Fruit fly (Drosophila melanogaster) whole organism, embryonic: Measurements from ENCODE around the gene CG17234.

Experiments used
- ATbp ChIP-seq: fragments of 200-800 bp; sonication (Bioruptor generic); optimal IDR thresholded peaks from 2 replicates; lab custom pipeline; 2017; ENCODE audit warnings: missing biosample characterization, mild to moderate bottlenecking, missing genetic modification characterization, missing genetic modification reagents
- Aef1 ChIP-seq: fragments of 200-800 bp; sonication (Bioruptor generic); IDR thresholded peaks from 3 replicates; pipeline ENCODE4 v1.3.6; 2022; ENCODE audit warnings: missing biosample characterization, missing genetic modification characterization
- Bgb ChIP-seq: fragments of 200-800 bp; sonication (Bioruptor generic); IDR thresholded peaks from 2 replicates; pipeline ENCODE4 v1.3.6; 2022; ENCODE audit warnings: missing biosample characterization, missing genetic modification characterization; ENCODE audit not compliant: partially characterized antibody
- CG10654 ChIP-seq: fragments of 200-800 bp; sonication (Bioruptor generic); optimal IDR thresholded peaks from 2 replicates; lab custom pipeline; 2016; ENCODE audit warnings: missing biosample characterization, missing genetic modification characterization
- CG11085 ChIP-seq: fragments of 200-800 bp; sonication (Bioruptor generic); IDR thresholded peaks from 2 replicates; pipeline ENCODE4 v1.3.6; 2022; ENCODE audit warnings: missing biosample characterization, missing genetic modification characterization
- CG11723 ChIP-seq: fragments of 200-800 bp; sonication (Bioruptor generic); optimal IDR thresholded peaks from 2 replicates; lab custom pipeline; 2017; ENCODE audit warnings: missing biosample characterization, mild to moderate bottlenecking, missing genetic modification characterization
- CG12769 ChIP-seq: fragments of 200-800 bp; sonication (Bioruptor generic); optimal IDR thresholded peaks from 2 replicates; lab custom pipeline; 2019; ENCODE audit warnings: missing biosample characterization, mild to moderate bottlenecking, missing genetic modification characterization, moderate library complexity
- CG16779 ChIP-seq: fragments of 200-800 bp; sonication (Bioruptor generic); IDR thresholded peaks from 2 replicates; pipeline ENCODE4 v1.3.6; 2022; ENCODE audit warnings: missing biosample characterization, missing genetic modification characterization
- CG16813 ChIP-seq: fragments of 200-800 bp; sonication (Bioruptor generic); IDR thresholded peaks from 3 replicates; pipeline ENCODE4 v1.3.6; 2022; ENCODE audit warnings: missing biosample characterization, missing genetic modification characterization; ENCODE audit not compliant: partially characterized antibody
- CG30403 ChIP-seq: fragments of 200-800 bp; sonication (Bioruptor generic); optimal IDR thresholded peaks from 3 replicates; lab custom pipeline; 2016; ENCODE audit warnings: missing biosample characterization, missing genetic modification characterization
- CG31441 ChIP-seq: fragments of 200-800 bp; sonication (Bioruptor generic); IDR thresholded peaks from 2 replicates; pipeline ENCODE4 v1.3.6; 2022; ENCODE audit warnings: missing biosample characterization, missing genetic modification characterization
- CG3726 ChIP-seq: fragments of 200-800 bp; sonication (Bioruptor generic); IDR thresholded peaks from 3 replicates; pipeline ENCODE4, ENCODE4 v1.3.6; 2022; ENCODE audit warnings: missing biosample characterization, missing genetic modification characterization
- CG4617 ChIP-seq: fragments of 200-800 bp; sonication (Bioruptor generic); optimal IDR thresholded peaks from 3 replicates; lab custom pipeline; 2016; ENCODE audit warnings: missing biosample characterization, missing genetic modification characterization, borderline replicate concordance
- CG4730 ChIP-seq: fragments of 200-800 bp; sonication (Bioruptor generic); IDR thresholded peaks from 2 replicates; pipeline ENCODE4 v1.3.6; 2022; ENCODE audit warnings: missing biosample characterization, missing genetic modification characterization
- CG5953 ChIP-seq: fragments of 200-800 bp; sonication (Bioruptor generic); IDR thresholded peaks from 2 replicates; pipeline ENCODE4 v1.3.6; 2022; ENCODE audit warnings: missing biosample characterization, missing genetic modification characterization
- CG6765 ChIP-seq: fragments of 200-800 bp; sonication (Bioruptor generic); optimal IDR thresholded peaks from 3 replicates; lab custom pipeline; 2017; ENCODE audit warnings: missing biosample characterization, mild to moderate bottlenecking, missing genetic modification characterization
- CG7372 ChIP-seq: fragments of 200-800 bp; sonication (Bioruptor generic); IDR thresholded peaks from 2 replicates; pipeline ENCODE4 v1.3.6; 2022; ENCODE audit warnings: missing biosample characterization, missing genetic modification characterization
- CG7839 ChIP-seq: fragments of 200-800 bp; sonication (Bioruptor generic); optimal IDR thresholded peaks from 3 replicates; lab custom pipeline; 2018; ENCODE audit warnings: missing biosample characterization, mild to moderate bottlenecking, missing genetic modification characterization, moderate library complexity
- CG8089 ChIP-seq: fragments of 200-800 bp; sonication (Bioruptor generic); optimal IDR thresholded peaks from 3 replicates; lab custom pipeline; 2016; ENCODE audit warnings: missing biosample characterization, missing genetic modification characterization
- CG9876 ChIP-seq: fragments of 200-800 bp; sonication (Bioruptor generic); optimal IDR thresholded peaks from 2 replicates; lab custom pipeline; 2016; ENCODE audit warnings: missing biosample characterization, missing genetic modification characterization
- CoRest ChIP-seq: fragments of 200-800 bp; sonication (Bioruptor generic); optimal IDR thresholded peaks from 3 replicates; lab custom pipeline; 2018; ENCODE audit warnings: missing biosample characterization, mild to moderate bottlenecking, missing genetic modification characterization, moderate library complexity
- ERR ChIP-seq: fragments of 200-800 bp; sonication (Bioruptor generic); optimal IDR thresholded peaks from 2 replicates; lab custom pipeline; 2016; ENCODE audit warnings: missing biosample characterization, missing genetic modification characterization
- Hr51 ChIP-seq, 2 experiments: fragments of 200-800 bp; sonication (Bioruptor generic); optimal IDR thresholded peaks; 2 replicates in 1 of 2; 3 replicates in 1 of 2; lab custom pipeline; 2016 to 2018; ENCODE audit warnings: missing biosample characterization in 2 of 2, missing genetic modification characterization in 2 of 2, mild to moderate bottlenecking in 1 of 2, moderate library complexity in 1 of 2
- Sry-β ChIP-seq: fragments of 200-800 bp; sonication (Bioruptor generic); optimal IDR thresholded peaks from 2 replicates; lab custom pipeline; 2018; ENCODE audit warnings: missing biosample characterization, mild to moderate bottlenecking, missing genetic modification characterization, moderate library complexity
- ap ChIP-seq: fragments of 200-800 bp; sonication (Bioruptor generic); IDR thresholded peaks from 2 replicates; pipeline ENCODE4 v1.3.6; 2022; ENCODE audit warnings: missing biosample characterization, missing genetic modification characterization
- ara ChIP-seq: fragments of 200-800 bp; sonication (Bioruptor generic); IDR thresholded peaks from 2 replicates; pipeline ENCODE4 v1.3.6; 2022; ENCODE audit warnings: missing biosample characterization, missing genetic modification characterization
- chn ChIP-seq: fragments of 200-800 bp; sonication (Bioruptor generic); optimal IDR thresholded peaks from 2 replicates; lab custom pipeline; 2016; ENCODE audit warnings: missing biosample characterization, missing genetic modification characterization
- da ChIP-seq: fragments of 200-800 bp; sonication (Bioruptor generic); optimal IDR thresholded peaks from 2 replicates; lab custom pipeline; 2016; ENCODE audit warnings: missing biosample characterization, missing genetic modification characterization
- danr ChIP-seq: fragments of 200-800 bp; sonication (Bioruptor generic); IDR thresholded peaks from 2 replicates; pipeline ENCODE4 v1.3.6; 2022; ENCODE audit warnings: missing biosample characterization, missing genetic modification characterization
- dm ChIP-seq: fragments of 200-800 bp; sonication (Bioruptor generic); optimal IDR thresholded peaks from 3 replicates; lab custom pipeline; 2016; ENCODE audit warnings: missing biosample characterization, missing genetic modification characterization
- fd96Cb ChIP-seq: fragments of 200-800 bp; sonication (Bioruptor generic); optimal IDR thresholded peaks from 2 replicates; lab custom pipeline; 2018; ENCODE audit warnings: missing biosample characterization, mild to moderate bottlenecking, missing genetic modification characterization, moderate library complexity
- fu2 ChIP-seq: fragments of 200-800 bp; sonication (Bioruptor generic); optimal IDR thresholded peaks from 2 replicates; lab custom pipeline; 2016; ENCODE audit warnings: missing biosample characterization, missing genetic modification characterization
- gcm ChIP-seq: fragments of 200-800 bp; sonication (Bioruptor generic); optimal IDR thresholded peaks from 2 replicates; lab custom pipeline; 2019; ENCODE audit warnings: missing biosample characterization, mild to moderate bottlenecking, missing genetic modification characterization, moderate library complexity
- grau ChIP-seq: fragments of 200-800 bp; optimal IDR thresholded peaks from 3 replicates; lab custom pipeline; 2019; ENCODE audit warnings: missing biosample characterization, mild to moderate bottlenecking, missing genetic modification characterization, moderate library complexity
- inv ChIP-seq: fragments of 200-800 bp; sonication (Bioruptor generic); IDR thresholded peaks from 2 replicates; pipeline ENCODE4 v1.3.6; 2022; ENCODE audit warnings: missing biosample characterization, missing genetic modification characterization; ENCODE audit not compliant: partially characterized antibody
- luna ChIP-seq: fragments of 200-800 bp; sonication (Bioruptor generic); optimal IDR thresholded peaks from 2 replicates; lab custom pipeline; 2016; ENCODE audit warnings: missing biosample characterization, missing genetic modification characterization
- maf-S ChIP-seq: fragments of 200-800 bp; sonication (Bioruptor generic); optimal IDR thresholded peaks from 2 replicates; lab custom pipeline; 2016; ENCODE audit warnings: missing biosample characterization, missing genetic modification characterization
- nom ChIP-seq: fragments of 200-800 bp; sonication (Bioruptor generic); optimal IDR thresholded peaks from 2 replicates; lab custom pipeline; 2017; ENCODE audit warnings: missing biosample characterization, missing genetic modification characterization, mild to moderate bottlenecking, moderate library complexity, missing genetic modification reagents
- pan ChIP-seq, 4 experiments: fragments of >200 bp in 3 of 4; fragments of 200-800 bp in 1 of 4; sonication (Bioruptor generic) in 1 of 4; optimal IDR thresholded peaks in 3 of 4; IDR thresholded peaks in 1 of 4; 2 replicates each; pipeline versions ENCODE4 v1.3.6 to Lab custom; 2017 to 2022; ENCODE audit warnings: missing biosample characterization in 2 of 4, missing genetic modification characterization in 2 of 4, mixed read lengths in 1 of 4
- peb ChIP-seq: fragments of 200-800 bp; sonication (Bioruptor generic); IDR thresholded peaks from 2 replicates; pipeline ENCODE4 v1.3.6; 2022; ENCODE audit warnings: missing biosample characterization, missing genetic modification characterization
- pzg ChIP-seq: fragments of 200-800 bp; sonication (Bioruptor generic); optimal IDR thresholded peaks from 3 replicates; lab custom pipeline; 2018; ENCODE audit warnings: missing biosample characterization, mild to moderate bottlenecking, missing genetic modification characterization, moderate library complexity
- ro ChIP-seq: fragments of 200-800 bp; sonication (Bioruptor generic); IDR thresholded peaks from 2 replicates; pipeline ENCODE4 v1.3.6; 2022; ENCODE audit warnings: missing biosample characterization, missing genetic modification characterization
- schlank ChIP-seq: fragments of 200-800 bp; sonication (Bioruptor generic); optimal IDR thresholded peaks from 2 replicates; lab custom pipeline; 2018; ENCODE audit warnings: missing biosample characterization, mild to moderate bottlenecking, missing genetic modification characterization
- toy ChIP-seq: fragments of 200-800 bp; sonication (Bioruptor generic); IDR thresholded peaks from 2 replicates; pipeline ENCODE4 v1.3.6; 2022; ENCODE audit warnings: missing biosample characterization, missing genetic modification characterization
- unpg ChIP-seq: fragments of 200-800 bp; sonication (Bioruptor generic); optimal IDR thresholded peaks from 3 replicates; lab custom pipeline; 2018; ENCODE audit warnings: missing biosample characterization, mild to moderate bottlenecking, missing genetic modification characterization, moderate library complexity
- usp ChIP-seq: fragments of >200 bp; optimal IDR thresholded peaks from 2 replicates; lab custom pipeline; 2017; ENCODE audit warnings: missing biosample characterization, missing genetic modification characterization
- vnd ChIP-seq: fragments of 200-800 bp; sonication (Bioruptor generic); IDR thresholded peaks from 3 replicates; pipeline ENCODE4 v1.3.6; 2022; ENCODE audit warnings: missing biosample characterization, missing genetic modification characterization; ENCODE audit not compliant: partially characterized antibody

Gene CG17234

dm6 chr2L:2226259-2227121 is 26.4 kb upstream of the CG17234 start, which contains the start of the genes CG15387 and sau (continued):
- TF ChIP-seq peb (GFP tag; lab: Robert Waterston, UW) (peak; percentile 55; the same call in 1 of the 2 replicates), da (GFP tag; lab: Kevin White, UChicago) (peak; percentile 65), schlank (tag; lab: Kevin White, UChicago) (peak; percentile 72), CG9876 (GFP tag; lab: Kevin White, UChicago) (peak; percentile 78), dm (GFP tag; lab: Kevin White, UChicago) (peak; percentile 82), ara (GFP tag; lab: Robert Waterston, UW) (peak; percentile 82), Hr51 (GFP tag; optimal IDR thresholded peaks at IDR 0.05; lab: Kevin White, UChicago) (peak; percentile 84 to 85), CG4617 (GFP tag; lab: Kevin White, UChicago) (peak; percentile 94), toy (GFP tag; lab: Robert Waterston, UW) (peak; percentile 65; the same call in 1 of the 2 replicates), pzg (GFP tag; lab: Kevin White, UChicago) (peak; percentile 71), Sry-β (GFP tag; lab: Kevin White, UChicago) (peak; percentile 50), CG16779 (peak; percentile 64), CG11723 (GFP tag; lab: Kevin White, UChicago) (peak; percentile 73), CG3726 (peak; percentile 52; the same call in 1 of the 3 replicates), maf-S (GFP tag; lab: Kevin White, UChicago) (peak; percentile 89), ERR (peak; percentile 80), CG10654 (peak; percentile 87), CG31441 (GFP tag; lab: Robert Waterston, UW) (peak; percentile 85), CG5953 (GFP tag; lab: Robert Waterston, UW) (peak; percentile 79), gcm (GFP tag; lab: Kevin White, UChicago) (peak; percentile 68), ATbp (GFP tag; lab: Kevin White, UChicago) (peak; percentile 56), inv (GFP tag; lab: Robert Waterston, UW) (peak; percentile 90), danr (GFP tag; lab: Robert Waterston, UW) (peak; percentile 58), CG7372 (GFP tag; lab: Robert Waterston, UW) (peak; percentile 83), CG16813 (peak; percentile 94), ro (peak; percentile 47; the same call in 1 of the 2 replicates), CG4730 (GFP tag; lab: Robert Waterston, UW) (peak; percentile 66), nom (GFP tag; lab: Kevin White, UChicago) (peak; percentile 38), CG11085 (GFP tag; lab: Robert Waterston, UW) (peak; percentile 76), CG30403 (GFP tag; lab: Kevin White, UChicago) (peak; percentile 94), CoRest (peak; percentile 91), CG8089 (GFP tag; lab: Kevin White, UChicago) (peak; percentile 83), vnd (peak; percentile 92), unpg (peak; percentile 85), grau (tag; lab: Kevin White, UChicago) (peak; percentile 86), CG6765 (GFP tag; lab: Kevin White, UChicago) (peak; percentile 80), CG12769 (tag; lab: Kevin White, UChicago) (peak; percentile 83), CG7839 (tag; lab: Kevin White, UChicago) (peak; percentile 85), fd96Cb (peak; percentile 76), chn (GFP tag; lab: Kevin White, UChicago) (peak; percentile 93), Aef1 (GFP tag; lab: Robert Waterston, UW) (peak; percentile 79), fu2 (GFP tag; lab: Kevin White, UChicago) (peak; percentile 91), luna (GFP tag; lab: Kevin White, UChicago) (peak; percentile 87), ap (GFP tag; lab: Robert Waterston, UW) (peak; percentile 62), pan (optimal IDR thresholded peaks at IDR 0.05; lab: Kevin White, UChicago) (no peak), pan (GFP tag; optimal IDR thresholded peaks at IDR 0.05 in 1 of 2, IDR thresholded peaks at IDR 0.05 in 1 of 2) (peak in 1 of 2 experiments; percentile 87), Bgb (GFP tag; lab: Robert Waterston, UW) (peak; percentile 88), usp (GFP tag; lab: Kevin White, UChicago) (no peak)
